Fruit fly (Drosophila melanogaster) whole organism, embryonic: ENCODE measurements around the gene Lcp65Ac.

Experiments used
- CG11456 ChIP-seq: fragments of 200-800 bp; sonication (Bioruptor generic); IDR thresholded peaks from 3 replicates; pipeline ENCODE4 v1.3.6; 2022; ENCODE audit warnings: missing biosample characterization, missing genetic modification characterization
- CG11723 ChIP-seq: fragments of 200-800 bp; sonication (Bioruptor generic); optimal IDR thresholded peaks from 2 replicates; lab custom pipeline; 2017; ENCODE audit warnings: missing biosample characterization, mild to moderate bottlenecking, missing genetic modification characterization
- CG12071 ChIP-seq: fragments of 200-800 bp; sonication (Bioruptor generic); optimal IDR thresholded peaks from 3 replicates; lab custom pipeline; 2018; ENCODE audit warnings: missing biosample characterization, mild to moderate bottlenecking, missing genetic modification characterization
- CG12219 ChIP-seq: fragments of 200-800 bp; sonication (Bioruptor generic); optimal IDR thresholded peaks from 3 replicates; lab custom pipeline; 2018; ENCODE audit warnings: missing biosample characterization, mild to moderate bottlenecking, missing genetic modification characterization
- CG12299 ChIP-seq: fragments of 200-800 bp; sonication (Bioruptor generic); optimal IDR thresholded peaks from 2 replicates; lab custom pipeline; 2018; ENCODE audit warnings: missing biosample characterization, mild to moderate bottlenecking, missing genetic modification characterization
- CG12744 ChIP-seq: fragments of 200-800 bp; sonication (Bioruptor generic); optimal IDR thresholded peaks from 2 replicates; lab custom pipeline; 2016; ENCODE audit warnings: missing biosample characterization, missing genetic modification characterization
- CG13123 ChIP-seq: fragments of 200-800 bp; sonication (Bioruptor generic); optimal IDR thresholded peaks from 2 replicates; lab custom pipeline; 2016; ENCODE audit warnings: missing biosample characterization, missing genetic modification characterization
- CG14441 ChIP-seq: fragments of 200-800 bp; sonication (Bioruptor generic); IDR thresholded peaks from 2 replicates; pipeline ENCODE4 v1.3.6; 2022; ENCODE audit warnings: missing biosample characterization, missing genetic modification characterization
- CG15269 ChIP-seq: fragments of 200-800 bp; sonication (Bioruptor generic); optimal IDR thresholded peaks from 2 replicates; lab custom pipeline; 2018; ENCODE audit warnings: missing biosample characterization, mild to moderate bottlenecking, missing genetic modification characterization, moderate library complexity
- CG15601 ChIP-seq: fragments of 200-800 bp; sonication (Bioruptor generic); optimal IDR thresholded peaks from 3 replicates; lab custom pipeline; 2019; ENCODE audit warnings: missing biosample characterization, mild to moderate bottlenecking, missing genetic modification characterization, moderate library complexity
- CG16813 ChIP-seq: fragments of 200-800 bp; sonication (Bioruptor generic); IDR thresholded peaks from 3 replicates; pipeline ENCODE4 v1.3.6; 2022; ENCODE audit warnings: missing biosample characterization, missing genetic modification characterization; ENCODE audit not compliant: partially characterized antibody
- CG17568 ChIP-seq: fragments of 200-800 bp; sonication (Bioruptor generic); optimal IDR thresholded peaks from 2 replicates; lab custom pipeline; 2018; ENCODE audit warnings: missing biosample characterization, mild to moderate bottlenecking, missing genetic modification characterization, moderate library complexity
- CG18262 ChIP-seq: fragments of 200-800 bp; optimal IDR thresholded peaks from 3 replicates; lab custom pipeline; 2019; ENCODE audit warnings: missing biosample characterization, mild to moderate bottlenecking, missing genetic modification characterization, moderate library complexity
- CG2889 ChIP-seq: fragments of 200-800 bp; sonication (Bioruptor generic); IDR thresholded peaks from 3 replicates; pipeline ENCODE4 v1.3.6; 2022; ENCODE audit warnings: missing biosample characterization, missing genetic modification characterization
- CG4707 ChIP-seq: fragments of 200-800 bp; sonication (Bioruptor generic); optimal IDR thresholded peaks from 2 replicates; lab custom pipeline; 2018; ENCODE audit warnings: missing biosample characterization, mild to moderate bottlenecking, missing genetic modification characterization, moderate library complexity
- CG5245 ChIP-seq: fragments of 200-800 bp; sonication (Bioruptor generic); optimal IDR thresholded peaks from 3 replicates; lab custom pipeline; 2016; ENCODE audit warnings: missing biosample characterization, missing genetic modification characterization
- CG6254 ChIP-seq: fragments of 200-800 bp; sonication (Bioruptor generic); optimal IDR thresholded peaks from 3 replicates; lab custom pipeline; 2017; ENCODE audit warnings: mild to moderate bottlenecking, missing biosample characterization, missing genetic modification reagents, missing genetic modification characterization
- CG7556 ChIP-seq: fragments of 200-800 bp; sonication (Bioruptor generic); optimal IDR thresholded peaks from 2 replicates; lab custom pipeline; 2017; ENCODE audit warnings: missing biosample characterization, mild to moderate bottlenecking, missing genetic modification characterization
- CG8359 ChIP-seq: fragments of 200-800 bp; sonication (Bioruptor generic); optimal IDR thresholded peaks from 2 replicates; lab custom pipeline; 2017; ENCODE audit warnings: missing biosample characterization, mild to moderate bottlenecking, missing genetic modification characterization, borderline replicate concordance
- CG8944 ChIP-seq: fragments of 200-800 bp; sonication (Bioruptor generic); optimal IDR thresholded peaks from 3 replicates; lab custom pipeline; 2016; ENCODE audit warnings: missing biosample characterization, missing genetic modification characterization
- CG9817 ChIP-seq: fragments of 200-800 bp; sonication (Bioruptor generic); optimal IDR thresholded peaks from 2 replicates; lab custom pipeline; 2018; ENCODE audit warnings: missing biosample characterization, mild to moderate bottlenecking, missing genetic modification characterization, moderate library complexity
- CG9876 ChIP-seq: fragments of 200-800 bp; sonication (Bioruptor generic); optimal IDR thresholded peaks from 2 replicates; lab custom pipeline; 2016; ENCODE audit warnings: missing biosample characterization, missing genetic modification characterization
- Chrac-16 ChIP-seq: fragments of 200-800 bp; sonication (Bioruptor generic); optimal IDR thresholded peaks from 3 replicates; lab custom pipeline; 2016; ENCODE audit warnings: missing biosample characterization, missing genetic modification characterization
- Dek ChIP-seq: fragments of 200-800 bp; sonication (Bioruptor generic); optimal IDR thresholded peaks from 3 replicates; lab custom pipeline; 2019; ENCODE audit warnings: missing biosample characterization, mild to moderate bottlenecking, missing genetic modification characterization, moderate library complexity
- H15 ChIP-seq: fragments of 200-800 bp; sonication (Bioruptor generic); IDR thresholded peaks from 3 replicates; pipeline ENCODE4 v1.3.6; 2022; ENCODE audit warnings: missing biosample characterization, missing genetic modification characterization
- H2.0 ChIP-seq: fragments of 200-800 bp; sonication (Bioruptor generic); IDR thresholded peaks from 2 replicates; pipeline ENCODE4 v1.3.6; 2022; ENCODE audit warnings: missing biosample characterization, missing genetic modification characterization
- Hr51 ChIP-seq, 2 experiments: fragments of 200-800 bp; sonication (Bioruptor generic); optimal IDR thresholded peaks; 2 replicates in 1 of 2; 3 replicates in 1 of 2; lab custom pipeline; 2016 to 2018; ENCODE audit warnings: missing biosample characterization in 2 of 2, missing genetic modification characterization in 2 of 2, mild to moderate bottlenecking in 1 of 2, moderate library complexity in 1 of 2
- Mad ChIP-seq: fragments of 200-800 bp; sonication (Bioruptor generic); optimal IDR thresholded peaks from 2 replicates; lab custom pipeline; 2016; ENCODE audit warnings: missing biosample characterization, missing genetic modification characterization
- Mrtf ChIP-seq: fragments of 200-800 bp; sonication (Bioruptor generic); IDR thresholded peaks from 3 replicates; pipeline ENCODE4 v1.3.6; 2022; ENCODE audit warnings: missing biosample characterization, missing genetic modification characterization
- Poxn ChIP-seq: fragments of 200-800 bp; sonication (Bioruptor generic); IDR thresholded peaks from 2 replicates; pipeline ENCODE4 v1.3.6; 2022; ENCODE audit warnings: missing biosample characterization, missing genetic modification characterization
- Scr ChIP-seq: fragments of 200-800 bp; sonication (Bioruptor generic); IDR thresholded peaks from 2 replicates; pipeline ENCODE4 v1.3.6; 2022; ENCODE audit warnings: missing biosample characterization, missing genetic modification characterization; ENCODE audit not compliant: partially characterized antibody
- al ChIP-seq: fragments of 200-800 bp; sonication (Bioruptor generic); IDR thresholded peaks from 2 replicates; pipeline ENCODE4 v1.3.6; 2022; ENCODE audit warnings: missing biosample characterization, missing genetic modification characterization
- ara ChIP-seq: fragments of 200-800 bp; sonication (Bioruptor generic); IDR thresholded peaks from 2 replicates; pipeline ENCODE4 v1.3.6; 2022; ENCODE audit warnings: missing biosample characterization, missing genetic modification characterization
- bab2 ChIP-seq: fragments of 200-800 bp; sonication (Bioruptor generic); optimal IDR thresholded peaks from 2 replicates; lab custom pipeline; 2016; ENCODE audit warnings: missing biosample characterization, missing genetic modification characterization
- emc ChIP-seq: fragments of 200-800 bp; sonication (Bioruptor generic); optimal IDR thresholded peaks from 2 replicates; lab custom pipeline; 2016; ENCODE audit warnings: missing biosample characterization, missing genetic modification characterization
- ems ChIP-seq: fragments of 200-800 bp; sonication (Bioruptor generic); optimal IDR thresholded peaks from 3 replicates; lab custom pipeline; 2016; ENCODE audit warnings: missing biosample characterization, missing genetic modification characterization
- esg ChIP-seq: fragments of 200-800 bp; sonication (Bioruptor generic); conservative IDR thresholded peaks from 2 replicates; pipeline ENCODE4 v1.3.6; 2022; ENCODE audit warnings: missing biosample characterization, missing genetic modification characterization
- fd102C ChIP-seq: fragments of 200-800 bp; sonication (Bioruptor generic); optimal IDR thresholded peaks from 2 replicates; lab custom pipeline; 2018; ENCODE audit warnings: missing biosample characterization, mild to moderate bottlenecking, missing genetic modification characterization, moderate library complexity
- gem ChIP-seq: fragments of 200-800 bp; sonication (Bioruptor generic); optimal IDR thresholded peaks from 2 replicates; lab custom pipeline; 2019; ENCODE audit warnings: missing biosample characterization, mild to moderate bottlenecking, missing genetic modification characterization, moderate library complexity
- gsb ChIP-seq: fragments of 200-800 bp; sonication (Bioruptor generic); IDR thresholded peaks from 2 replicates; pipeline ENCODE4 v1.3.6; 2022; ENCODE audit warnings: missing biosample characterization, missing genetic modification characterization
- jigr1 ChIP-seq: fragments of 200-800 bp; sonication (Bioruptor generic); IDR thresholded peaks from 3 replicates; pipeline ENCODE4 v1.3.6; 2022; ENCODE audit warnings: missing biosample characterization, missing genetic modification characterization
- lov ChIP-seq, 2 experiments: fragments of 200-800 bp in 1 of 2; fragments of >200 bp in 1 of 2; sonication (Bioruptor generic) in 1 of 2; IDR thresholded peaks in 1 of 2; optimal IDR thresholded peaks in 1 of 2; 2 replicates in 1 of 2; 3 replicates in 1 of 2; pipeline versions ENCODE4 v1.3.6 to Lab custom; 2017 to 2022; ENCODE audit warnings: missing biosample characterization in 1 of 2, missing genetic modification characterization in 1 of 2
- pho ChIP-seq: fragments of 200-800 bp; sonication (Bioruptor generic); optimal IDR thresholded peaks from 2 replicates; lab custom pipeline; 2016; ENCODE audit warnings: missing biosample characterization, missing genetic modification characterization
- psq ChIP-seq: fragments of 200-800 bp; sonication (Bioruptor generic); optimal IDR thresholded peaks from 2 replicates; lab custom pipeline; 2017; ENCODE audit warnings: missing biosample characterization, missing genetic modification characterization
- run ChIP-seq: fragments of 200-800 bp; sonication (Bioruptor generic); optimal IDR thresholded peaks from 3 replicates; lab custom pipeline; 2018; ENCODE audit warnings: missing biosample characterization, mild to moderate bottlenecking, missing genetic modification characterization
- sd ChIP-seq: fragments of 200-800 bp; sonication (Bioruptor generic); optimal IDR thresholded peaks from 3 replicates; lab custom pipeline; 2018; ENCODE audit warnings: missing biosample characterization, mild to moderate bottlenecking, missing genetic modification characterization, moderate library complexity
- sisA ChIP-seq: fragments of 200-800 bp; sonication (Bioruptor generic); IDR thresholded peaks from 2 replicates; pipeline ENCODE4 v1.3.6; 2022; ENCODE audit warnings: missing biosample characterization, missing genetic modification characterization
- toy ChIP-seq: fragments of 200-800 bp; sonication (Bioruptor generic); IDR thresholded peaks from 2 replicates; pipeline ENCODE4 v1.3.6; 2022; ENCODE audit warnings: missing biosample characterization, missing genetic modification characterization
- z ChIP-seq: fragments of 200-800 bp; sonication (Bioruptor generic); IDR thresholded peaks from 3 replicates; pipeline ENCODE4 v1.3.6; 2022; ENCODE audit warnings: missing biosample characterization, missing genetic modification characterization

The Lcp65Ac gene

DNA sequence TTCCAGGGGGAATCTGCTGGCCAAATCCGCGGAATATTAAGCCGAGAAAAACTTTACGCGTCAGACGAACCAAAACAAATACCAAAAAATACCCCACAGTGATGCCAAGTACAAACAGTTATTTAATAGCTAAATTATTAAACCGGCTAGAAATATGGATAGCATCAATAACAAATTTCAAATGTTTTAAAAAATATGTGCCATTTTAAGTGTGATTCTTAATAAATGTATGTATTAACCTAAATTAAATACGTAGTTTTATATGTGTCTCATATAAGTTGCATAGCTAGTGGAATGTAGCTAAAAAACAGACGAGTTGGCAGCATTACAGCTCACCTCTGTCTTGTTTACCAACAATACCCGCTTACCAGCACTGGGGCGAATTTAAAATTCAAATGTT lies 37.2 kb downstream of the Lcp65Ac start, which contains the start of gene CG10274 (continued):
- TF ChIP-seq gsb (GFP tag; lab: Robert Waterston, UW) (no peak; the same call in 1 of the 2 replicates), CG8944 (GFP tag; lab: Kevin White, UChicago) (peak; percentile 63), H2.0 (GFP tag; lab: Robert Waterston, UW) (peak; percentile 56; the same call in 1 of the 2 replicates), ara (GFP tag; lab: Robert Waterston, UW) (no peak), al (GFP tag; lab: Robert Waterston, UW) (peak; percentile 76), CG11723 (GFP tag; lab: Kevin White, UChicago) (no peak), CG4707 (no peak), CG12299 (tag; lab: Kevin White, UChicago) (peak; percentile 19), Mrtf (GFP tag; lab: Robert Waterston, UW) (no peak), CG5245 (GFP tag; lab: Kevin White, UChicago) (peak; percentile 47), CG13123 (GFP tag; lab: Kevin White, UChicago) (peak; percentile 36), CG6254 (GFP tag; lab: Kevin White, UChicago) (no peak), Mad (GFP tag; lab: Kevin White, UChicago) (peak; percentile 69), CG16813 (no peak), sd (tag; lab: Kevin White, UChicago) (peak; percentile 98), H15 (GFP tag; lab: Robert Waterston, UW) (peak; percentile 47; the same call in 1 of the 3 replicates), CG15601 (tag; lab: Kevin White, UChicago) (no peak), CG12219 (GFP tag; lab: Kevin White, UChicago) (peak; percentile 2), z (GFP tag; lab: Robert Waterston, UW) (no peak), lov (optimal IDR thresholded peaks at IDR 0.05; lab: Kevin White, UChicago) (no peak), lov (GFP tag; IDR thresholded peaks at IDR 0.05; lab: Robert Waterston, UW) (no peak), bab2 (GFP tag; lab: Kevin White, UChicago) (peak; percentile 67), Poxn (GFP tag; lab: Robert Waterston, UW) (no peak), CG2889 (0 out of 3 replicates have a peak, but pooled peaks have one; percentile 38), Dek (tag; lab: Kevin White, UChicago) (no peak), CG18262 (tag; lab: Kevin White, UChicago) (peak; percentile 76), Hr51 (GFP tag; optimal IDR thresholded peaks at IDR 0.05; lab: Kevin White, UChicago) (peak in 1 of 2 experiments; percentile 50), CG12744 (peak; percentile 48), pho (GFP tag; lab: Kevin White, UChicago) (peak; percentile 89), CG7556 (GFP tag; lab: Kevin White, UChicago) (peak; percentile 57), gem (tag; lab: Kevin White, UChicago) (peak; percentile 86), esg (peak; percentile 54; the same call in 1 of the 2 replicates), sisA (GFP tag; lab: Robert Waterston, UW) (peak; percentile 73), ems (GFP tag; lab: Kevin White, UChicago) (peak; percentile 64), run (tag; lab: Kevin White, UChicago) (no peak), toy (GFP tag; lab: Robert Waterston, UW) (no peak), Chrac-16 (GFP tag; lab: Kevin White, UChicago) (peak; percentile 85), jigr1 (no peak), CG11456 (GFP tag; lab: Robert Waterston, UW) (no peak; the same call in 2 of the 3 replicates), Scr (GFP tag; lab: Robert Waterston, UW) (no peak), CG9876 (peak; percentile 56), CG14441 (GFP tag; lab: Robert Waterston, UW) (peak; percentile 61), fd102C (GFP tag; lab: Kevin White, UChicago) (peak; percentile 37), CG8359 (GFP tag; lab: Kevin White, UChicago) (no peak), CG9817 (tag; lab: Kevin White, UChicago) (peak; percentile 81), emc (GFP tag; lab: Kevin White, UChicago) (peak; percentile 47), CG17568 (no peak), psq (GFP tag; lab: Kevin White, UChicago) (no peak), CG12071 (no peak), CG15269 (tag; lab: Kevin White, UChicago) (no peak)
